Worm (Caenorhabditis elegans) whole organism, early embryonic: ENCODE results near the gene his-1.

Experiments
- F13C5.2 ChIP-seq: sonication (generic microtip); optimal IDR thresholded peaks from 2 replicates; lab custom pipeline; 2017; ENCODE audit warnings: mild to moderate bottlenecking, missing genetic modification characterization, inconsistent platforms, missing compliant biosample characterization
- ama-1 ChIP-seq: fragments of 150-350 bp; optimal IDR thresholded peaks from 2 replicates; lab custom pipeline; 2014
- ets-7 ChIP-seq: sonication (generic microtip); optimal IDR thresholded peaks from 2 replicates; lab custom pipeline; 2016; ENCODE audit warnings: missing genotype, missing genetic modification characterization, missing compliant biosample characterization
- flt-1 ChIP-seq: fragments of 200-800 bp; sonication (Bioruptor generic); IDR thresholded peaks from 2 replicates; pipeline ENCODE4 v1.3.6; 2022; ENCODE audit warnings: missing genetic modification characterization, missing compliant biosample characterization
- hmbx-1 ChIP-seq: sonication (generic microtip); optimal IDR thresholded peaks from 2 replicates; lab custom pipeline; 2016; ENCODE audit warnings: mild to moderate bottlenecking, missing genetic modification characterization, missing compliant biosample characterization
- hmg-4 ChIP-seq: fragments of 200-800 bp; sonication (Bioruptor generic); optimal IDR thresholded peaks from 2 replicates; lab custom pipeline; 2018; ENCODE audit warnings: mild to moderate bottlenecking, missing genetic modification characterization, missing compliant biosample characterization
- scrt-1 ChIP-seq: fragments of 200-800 bp; sonication (Bioruptor generic); IDR thresholded peaks from 2 replicates; pipeline ENCODE4 v1.3.6; 2022; ENCODE audit warnings: missing genetic modification characterization, missing compliant biosample characterization
- tra-4 ChIP-seq: sonication (generic microtip); optimal IDR thresholded peaks from 2 replicates; lab custom pipeline; 2017; ENCODE audit warnings: missing genetic modification characterization, missing compliant biosample characterization

- TF ChIP-seq ama-1 (lab: Kevin White, UChicago) (no peak), flt-1 (no peak), tra-4 (tag; lab: Kevin White, UChicago) (no peak), hmbx-1 (tag; lab: Kevin White, UChicago) (no peak), scrt-1 (no peak), F13C5.2 (no peak), hmg-4 (GFP tag; lab: Kevin White, UChicago) (no peak), ets-7 (tag; lab: Kevin White, UChicago) (no peak)
Observed at ce11 chrV:16002288-16002687, 40.0 kb upstream of the his-1 start, which contains the start of gene nhr-63.
